Worm (Caenorhabditis elegans): Measurements from ENCODE around the gene H03E18.2.
A peak's percentile ranks its signal among the peaks of the same experiment; 100 is the strongest.

Gene H03E18.2

ce11 chrX:8475142-8475541 lies 45.2 kb downstream of the H03E18.2 start (continued):
- TF ChIP-seq unc-39 (tag; optimal IDR thresholded peaks at IDR 0.05) (no peak), set-16 (GFP tag; IDR thresholded peaks at IDR 0.05) (no peak), lin-38 (GFP tag; IDR thresholded peaks at IDR 0.05) (no peak), madf-5 (GFP tag; IDR thresholded peaks at IDR 0.05) (no peak), mdl-1 (tag; optimal IDR thresholded peaks at IDR 0.05) (peak; percentile 84 to 92), dmd-8 (GFP tag; IDR thresholded peaks at IDR 0.05) (no peak), mep-1 (tag; optimal IDR thresholded peaks at IDR 0.05) (peak; percentile 81), ceh-44 (GFP tag; IDR thresholded peaks at IDR 0.05) (no peak), pha-4 (GFP tag; IDR thresholded peaks at IDR 0.05) (no peak), pha-4 (tag; optimal IDR thresholded peaks at IDR 0.05) (no peak), attf-4 (tag; optimal IDR thresholded peaks at IDR 0.05) (no peak), daf-12 (tag; optimal IDR thresholded peaks at IDR 0.05) (no peak), lin-39 (tag; optimal IDR thresholded peaks at IDR 0.05) (no peak), egl-27 (tag; optimal IDR thresholded peaks at IDR 0.05) (no peak), madf-9 (GFP tag; conservative IDR thresholded peaks at IDR 0.05) (no peak), vab-7 (GFP tag; IDR thresholded peaks at IDR 0.05) (no peak), ceh-20 (GFP tag; IDR thresholded peaks at IDR 0.05) (0 out of 2 replicates have a peak, but pooled peaks have one; percentile 19), mes-2 (tag; optimal IDR thresholded peaks at IDR 0.05; ENCODE audit: poor library complexity, severe bottlenecking) (no peak), fos-1 (tag; optimal IDR thresholded peaks at IDR 0.05) (no peak), egl-43 (GFP tag; IDR thresholded peaks at IDR 0.05) (no peak), saeg-2 (GFP tag; IDR thresholded peaks at IDR 0.05) (no peak), mxl-3 (GFP tag; optimal IDR thresholded peaks at IDR 0.05) (peak; percentile 20), zip-2 (tag; optimal IDR thresholded peaks at IDR 0.05) (no peak), ztf-11 (tag; optimal IDR thresholded peaks at IDR 0.05) (no peak), mdt-29 (GFP tag; IDR thresholded peaks at IDR 0.05) (no peak), ceh-62 (tag; optimal IDR thresholded peaks at IDR 0.05) (no peak), spr-3 (GFP tag; optimal IDR thresholded peaks at IDR 0.05) (no peak), R02D3.7 (tag; optimal IDR thresholded peaks at IDR 0.05) (no peak)

ce11 chrX:8473468-8473867 lies 46.8 kb downstream of the H03E18.2 start:
- TF ChIP-seq ztf-7 (tag; optimal IDR thresholded peaks at IDR 0.05) (peak; percentile 76), pha-4 (GFP tag; IDR thresholded peaks at IDR 0.05) (peak; percentile 55), pha-4 (tag; optimal IDR thresholded peaks at IDR 0.05) (no peak), unc-130 (GFP tag; optimal IDR thresholded peaks at IDR 0.05) (no peak), hlh-11 (tag; optimal IDR thresholded peaks at IDR 0.05) (peak; percentile 89), lsy-2 (tag; optimal IDR thresholded peaks at IDR 0.05) (peak in 1 of 2 experiments; percentile 45), unc-39 (tag; optimal IDR thresholded peaks at IDR 0.05) (no peak), nhr-102 (tag; optimal IDR thresholded peaks at IDR 0.05) (peak; percentile 85), daf-16 (GFP tag; optimal IDR thresholded peaks at IDR 0.05) (peak in 1 of 2 experiments; percentile 19), daf-16 (tag; optimal IDR thresholded peaks at IDR 0.05) (peak; percentile 96), lin-29 (GFP tag; IDR thresholded peaks at IDR 0.05) (no peak), tra-1 (GFP tag; IDR thresholded peaks at IDR 0.05) (peak; percentile 67; the same call in 1 of the 2 replicates), lir-3 (tag; optimal IDR thresholded peaks at IDR 0.05) (no peak), nhr-111 (GFP tag; optimal IDR thresholded peaks at IDR 0.05) (no peak), pqm-1 (tag; optimal IDR thresholded peaks at IDR 0.05) (peak; percentile 98), aly-2 (tag; optimal IDR thresholded peaks at IDR 0.05) (no peak), nhr-77 (tag; optimal IDR thresholded peaks at IDR 0.05) (peak; percentile 94), dve-1 (tag; optimal IDR thresholded peaks at IDR 0.05; ENCODE audit: insufficient read depth) (peak; percentile 97), lin-1 (GFP tag; IDR thresholded peaks at IDR 0.05) (peak; percentile 79; the same call in 1 of the 2 replicates), rbr-2 (tag; optimal IDR thresholded peaks at IDR 0.05) (no peak), dmd-9 (GFP tag; IDR thresholded peaks at IDR 0.05) (no peak), mes-2 (tag; optimal IDR thresholded peaks at IDR 0.05; ENCODE audit: poor library complexity, severe bottlenecking) (peak; percentile 7), nhr-25 (tag; optimal IDR thresholded peaks at IDR 0.05; ENCODE audit: borderline replicate concordance, insufficient read depth) (no peak), nhr-237 (tag; optimal IDR thresholded peaks at IDR 0.05) (no peak), dpl-1 (GFP tag; optimal IDR thresholded peaks at IDR 0.05) (no peak), F37D6.2 (tag; optimal IDR thresholded peaks at IDR 0.05) (no peak), T20F7.1 (GFP tag; optimal IDR thresholded peaks at IDR 0.05) (peak; percentile 60), lin-13 (GFP tag; optimal IDR thresholded peaks at IDR 0.05) (no peak)
